Worm (Caenorhabditis elegans) whole organism, L1 larva: Measurements from ENCODE around the gene C16B8.4.

ENCODE experiments used
- F16B12.6 ChIP-seq: fragments of 150-350 bp; optimal IDR thresholded peaks from 2 replicates; lab custom pipeline; 2014; ENCODE audit warnings: missing biosample characterization, missing genetic modification characterization
- aly-2 ChIP-seq: fragments of 150-350 bp; optimal IDR thresholded peaks from 2 replicates; lab custom pipeline; 2014; ENCODE audit warnings: missing biosample characterization, missing genetic modification characterization
- ama-1 ChIP-seq: fragments of 150-350 bp; optimal IDR thresholded peaks from 2 replicates; lab custom pipeline; 2014
- ceh-82 ChIP-seq, 3 experiments: fragments of 150-350 bp in 1 of 3; sonication (generic microtip) in 2 of 3; optimal IDR thresholded peaks; 2 replicates each; lab custom pipeline; 2014 to 2017; ENCODE audit warnings: missing biosample characterization in 3 of 3, missing genetic modification characterization in 3 of 3
- ceh-88 ChIP-seq: fragments of 200-800 bp; sonication (Bioruptor generic); IDR thresholded peaks from 2 replicates; pipeline ENCODE4 v1.3.6; 2022; ENCODE audit warnings: missing genetic modification characterization, missing compliant biosample characterization
- ces-1 ChIP-seq: fragments of 150-350 bp; optimal IDR thresholded peaks from 2 replicates; lab custom pipeline; 2014; ENCODE audit warnings: missing biosample characterization, missing genetic modification reagents, missing genetic modification characterization
- dpl-1 ChIP-seq, 3 experiments: fragments of 150-350 bp in 2 of 3; sonication (generic microtip) in 1 of 3; optimal IDR thresholded peaks; 2 replicates each; lab custom pipeline; 2014 to 2017; ENCODE audit warnings: missing biosample characterization in 3 of 3, missing genetic modification characterization in 3 of 3, missing genetic modification reagents in 3 of 3
- dsc-1 ChIP-seq: sonication (generic microtip); optimal IDR thresholded peaks from 2 replicates; lab custom pipeline; 2016; ENCODE audit warnings: mild to moderate bottlenecking, missing genetic modification characterization, missing compliant biosample characterization
- efl-1 ChIP-seq, 4 experiments: fragments of 150-350 bp; optimal IDR thresholded peaks in 3 of 4; peaks in 1 of 4; 1 replicate in 1 of 4; 2 replicates in 3 of 4; lab custom pipeline; 2014; ENCODE audit warnings: missing biosample characterization in 2 of 4, missing genetic modification characterization in 2 of 4, missing genetic modification reagents in 2 of 4
- efl-3 ChIP-seq: fragments of 200-800 bp; sonication (Bioruptor generic); optimal IDR thresholded peaks from 2 replicates; lab custom pipeline; 2018; ENCODE audit warnings: mild to moderate bottlenecking, missing genetic modification characterization, missing compliant biosample characterization
- egl-13 ChIP-seq: sonication (generic microtip); optimal IDR thresholded peaks from 2 replicates; lab custom pipeline; 2016; ENCODE audit warnings: missing genotype, missing genetic modification reagents, missing genetic modification characterization, missing compliant biosample characterization
- egl-27 ChIP-seq, 2 experiments: fragments of 150-350 bp in 1 of 2; sonication (generic microtip); optimal IDR thresholded peaks; 3 replicates each; lab custom pipeline; 2017 to 2018; ENCODE audit warnings: missing biosample characterization in 2 of 2, missing genetic modification characterization in 2 of 2, missing genetic modification reagents in 2 of 2
- elt-3 ChIP-seq, 6 experiments: fragments of 150-350 bp in 1 of 6; sonication (generic microtip); optimal IDR thresholded peaks; 2 replicates each; lab custom pipeline; 2017 to 2018; ENCODE audit warnings: missing biosample characterization in 6 of 6, missing genetic modification characterization in 6 of 6, inconsistent platforms in 1 of 6
- ets-5 ChIP-seq: fragments of 200-800 bp; sonication (Bioruptor generic); IDR thresholded peaks from 2 replicates; pipeline ENCODE4 v1.3.6; 2022; ENCODE audit warnings: missing genetic modification characterization, missing compliant biosample characterization
- fkh-10 ChIP-seq: sonication (generic microtip); optimal IDR thresholded peaks from 2 replicates; lab custom pipeline; 2017; ENCODE audit warnings: missing biosample characterization, missing genetic modification reagents, missing genetic modification characterization
- fkh-4 ChIP-seq: sonication (generic microtip); optimal IDR thresholded peaks from 2 replicates; lab custom pipeline; 2016; ENCODE audit warnings: missing compliant biosample characterization, missing genetic modification characterization, borderline replicate concordance
- fkh-8 ChIP-seq: sonication (generic microtip); optimal IDR thresholded peaks from 2 replicates; lab custom pipeline; 2016; ENCODE audit warnings: mild to moderate bottlenecking, missing genetic modification characterization, missing compliant biosample characterization
- grh-1 ChIP-seq: fragments of 200-800 bp; sonication (Bioruptor generic); IDR thresholded peaks from 2 replicates; pipeline ENCODE4 v1.3.6; 2022; ENCODE audit warnings: missing genetic modification reagents, missing genetic modification characterization, missing compliant biosample characterization
- hlh-17 ChIP-seq: fragments of 200-800 bp; sonication (Bioruptor generic); optimal IDR thresholded peaks from 2 replicates; lab custom pipeline; 2018; ENCODE audit warnings: missing genetic modification characterization, mild to moderate bottlenecking, missing compliant biosample characterization, moderate library complexity, borderline replicate concordance
- hpl-2 ChIP-seq: fragments of 150-350 bp; optimal IDR thresholded peaks from 2 replicates; lab custom pipeline; 2014; ENCODE audit warnings: missing biosample characterization, missing genetic modification reagents, missing genetic modification characterization
- irx-1 ChIP-seq: sonication (generic microtip); optimal IDR thresholded peaks from 2 replicates; lab custom pipeline; 2016; ENCODE audit warnings: missing genetic modification characterization, missing compliant biosample characterization
- isw-1 ChIP-seq: fragments of 200-800 bp; sonication (Bioruptor generic); IDR thresholded peaks from 2 replicates; pipeline ENCODE4 v1.3.6; 2022; ENCODE audit warnings: missing genetic modification characterization, missing compliant biosample characterization
- jun-1 ChIP-seq: fragments of 150-350 bp; optimal IDR thresholded peaks from 2 replicates; lab custom pipeline; 2014; ENCODE audit warnings: missing biosample characterization, missing genetic modification reagents, missing genetic modification characterization
- lin-15B ChIP-seq: fragments of 150-350 bp; sonication (generic microtip); optimal IDR thresholded peaks from 3 replicates; lab custom pipeline; 2014; ENCODE audit warnings: missing biosample characterization, missing genetic modification characterization
- lin-35 ChIP-seq, 2 experiments: fragments of 150-350 bp; optimal IDR thresholded peaks; 2 replicates each; lab custom pipeline; 2014; ENCODE audit warnings: missing biosample characterization in 2 of 2, missing genetic modification characterization in 2 of 2, missing genetic modification reagents in 2 of 2
- lir-3 ChIP-seq: sonication (generic microtip); optimal IDR thresholded peaks from 2 replicates; lab custom pipeline; 2016; ENCODE audit warnings: mild to moderate bottlenecking, missing genetic modification characterization, moderate library complexity, missing compliant biosample characterization; ENCODE audit not compliant: poor library complexity
- lsy-2 ChIP-seq, 2 experiments: fragments of 150-350 bp; optimal IDR thresholded peaks; 2 replicates each; lab custom pipeline; 2014; ENCODE audit warnings: missing biosample characterization in 2 of 2, missing genetic modification characterization in 2 of 2
- mab-9 ChIP-seq: fragments of 200-800 bp; sonication (Bioruptor generic); IDR thresholded peaks from 2 replicates; pipeline ENCODE4 v1.3.6; 2022; ENCODE audit warnings: missing genetic modification reagents, missing genetic modification characterization, missing compliant biosample characterization
- mdl-1 ChIP-seq, 2 experiments: fragments of 150-350 bp; optimal IDR thresholded peaks; 2 replicates each; lab custom pipeline; 2014 to 2017; ENCODE audit warnings: missing biosample characterization in 2 of 2, missing genetic modification characterization in 2 of 2, inconsistent platforms in 1 of 2
- mef-2 ChIP-seq: fragments of 150-350 bp; optimal IDR thresholded peaks from 2 replicates; lab custom pipeline; 2014; ENCODE audit warnings: missing biosample characterization, missing genetic modification characterization
- mep-1 ChIP-seq: fragments of 150-350 bp; optimal IDR thresholded peaks from 2 replicates; lab custom pipeline; 2014; ENCODE audit warnings: missing biosample characterization, missing genetic modification characterization
- nhr-11 ChIP-seq: fragments of 150-350 bp; optimal IDR thresholded peaks from 2 replicates; lab custom pipeline; 2014; ENCODE audit warnings: missing biosample characterization, missing genetic modification characterization
- nhr-12 ChIP-seq: sonication (generic microtip); optimal IDR thresholded peaks from 2 replicates; lab custom pipeline; 2017; ENCODE audit warnings: missing biosample characterization, missing genetic modification characterization
- nhr-19 ChIP-seq: fragments of 200-800 bp; sonication (Bioruptor generic); conservative IDR thresholded peaks from 2 replicates; pipeline ENCODE4 v1.3.6; 2022; ENCODE audit warnings: missing genetic modification characterization, missing compliant biosample characterization
- nhr-20 ChIP-seq: sonication (generic microtip); optimal IDR thresholded peaks from 2 replicates; lab custom pipeline; 2016; ENCODE audit warnings: mild to moderate bottlenecking, missing genetic modification characterization, missing compliant biosample characterization
- nhr-237 ChIP-seq: fragments of 150-350 bp; optimal IDR thresholded peaks from 2 replicates; lab custom pipeline; 2014; ENCODE audit warnings: missing biosample characterization, missing genetic modification characterization
- nhr-28 ChIP-seq: fragments of 150-350 bp; optimal IDR thresholded peaks from 2 replicates; lab custom pipeline; 2014; ENCODE audit warnings: missing biosample characterization, missing genetic modification characterization
- nhr-71 ChIP-seq: sonication (generic microtip); optimal IDR thresholded peaks from 2 replicates; lab custom pipeline; 2016; ENCODE audit warnings: mild to moderate bottlenecking, missing genetic modification characterization, moderate library complexity, missing compliant biosample characterization
- nhr-84 ChIP-seq: sonication (generic microtip); optimal IDR thresholded peaks from 2 replicates; lab custom pipeline; 2017; ENCODE audit warnings: missing biosample characterization, missing genetic modification characterization
- nhr-90 ChIP-seq: sonication (generic microtip); optimal IDR thresholded peaks from 2 replicates; lab custom pipeline; 2016; ENCODE audit warnings: mild to moderate bottlenecking, missing genetic modification characterization, missing compliant biosample characterization; ENCODE audit not compliant: poor library complexity
- pag-3 ChIP-seq: sonication (generic microtip); optimal IDR thresholded peaks from 2 replicates; lab custom pipeline; 2017; ENCODE audit warnings: missing genetic modification characterization, mild to moderate bottlenecking, missing compliant biosample characterization, antibody characterized with exemption, borderline replicate concordance; ENCODE audit not compliant: insufficient read depth
- pqm-1 ChIP-seq: sonication (generic microtip); optimal IDR thresholded peaks from 3 replicates; lab custom pipeline; 2017; ENCODE audit warnings: missing biosample characterization, missing genetic modification characterization
- snu-23 ChIP-seq: sonication (generic microtip); optimal IDR thresholded peaks from 2 replicates; lab custom pipeline; 2016; ENCODE audit warnings: missing genetic modification characterization, missing compliant biosample characterization
- sox-4 ChIP-seq: sonication (generic microtip); optimal IDR thresholded peaks from 2 replicates; lab custom pipeline; 2016; ENCODE audit warnings: missing genetic modification characterization, missing compliant biosample characterization
- sup-37 ChIP-seq: fragments of 200-800 bp; sonication (Bioruptor generic); optimal IDR thresholded peaks from 2 replicates; lab custom pipeline; 2018; ENCODE audit warnings: mild to moderate bottlenecking, missing genetic modification characterization, missing compliant biosample characterization
- tbx-2 ChIP-seq: sonication (generic microtip); optimal IDR thresholded peaks from 2 replicates; lab custom pipeline; 2016; ENCODE audit warnings: missing genetic modification characterization, missing compliant biosample characterization
- tlp-1 ChIP-seq: fragments of 150-350 bp; optimal IDR thresholded peaks from 2 replicates; lab custom pipeline; 2014; ENCODE audit warnings: missing biosample characterization, missing genetic modification characterization
- unc-130 ChIP-seq: fragments of 150-350 bp; optimal IDR thresholded peaks from 2 replicates; lab custom pipeline; 2017; ENCODE audit warnings: missing biosample characterization, missing genetic modification characterization, inconsistent platforms
- vab-15 ChIP-seq: sonication (generic microtip); optimal IDR thresholded peaks from 2 replicates; lab custom pipeline; 2017; ENCODE audit warnings: missing genotype, mild to moderate bottlenecking, missing genetic modification characterization, missing compliant biosample characterization
- xbp-1 ChIP-seq: sonication (generic microtip); optimal IDR thresholded peaks from 2 replicates; lab custom pipeline; 2016; ENCODE audit warnings: missing genetic modification characterization, missing compliant biosample characterization
- zag-1 ChIP-seq: fragments of 150-350 bp; optimal IDR thresholded peaks from 2 replicates; lab custom pipeline; 2014; ENCODE audit warnings: missing biosample characterization, missing genetic modification characterization
- zip-4 ChIP-seq: fragments of 200-800 bp; sonication (Bioruptor generic); optimal IDR thresholded peaks from 2 replicates; lab custom pipeline; 2018; ENCODE audit warnings: mild to moderate bottlenecking, missing genetic modification characterization, moderate library complexity, missing compliant biosample characterization
- ztf-4 ChIP-seq: fragments of 150-350 bp; optimal IDR thresholded peaks from 2 replicates; lab custom pipeline; 2014; ENCODE audit warnings: missing biosample characterization, missing genetic modification characterization

Gene C16B8.4

DNA sequence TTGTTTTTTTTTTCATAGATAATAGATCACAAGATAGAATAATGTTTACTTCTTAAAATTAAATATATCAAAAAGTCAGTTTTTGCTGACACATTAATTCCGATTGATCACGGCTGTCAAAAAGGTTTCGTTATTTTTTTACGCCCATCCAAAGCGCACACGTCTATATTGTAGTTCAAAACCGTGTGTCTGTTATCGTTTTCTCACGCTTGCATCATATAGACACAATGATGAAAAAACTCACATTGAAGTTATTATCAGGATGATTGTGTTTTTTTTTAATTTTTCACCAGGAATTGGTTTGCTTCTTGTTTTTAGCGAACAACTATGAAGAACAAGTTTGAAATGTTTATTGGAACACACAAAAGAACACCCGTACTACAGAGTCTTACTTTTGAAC is 34.3 kb upstream of the C16B8.4 start:
- TF ChIP-seq ceh-82 (tag; optimal IDR thresholded peaks at IDR 0.05; lab: Kevin White, UChicago) (no peak), lin-15B (tag; lab: Kevin White, UChicago) (no peak), unc-130 (tag; lab: Kevin White, UChicago) (no peak), lsy-2 (tag; optimal IDR thresholded peaks at IDR 0.05; lab: Kevin White, UChicago) (peak; percentile 14 to 29), ama-1 (no peak), efl-1 (optimal IDR thresholded peaks at IDR 0.05; lab: Kevin White, UChicago) (no peak), efl-1 (GFP tag; optimal IDR thresholded peaks at IDR 0.05 in 1 of 2; lab: Kevin White, UChicago) (no peak), egl-13 (tag; lab: Kevin White, UChicago) (no peak), mep-1 (tag; lab: Kevin White, UChicago) (peak; percentile 29), nhr-20 (tag; lab: Kevin White, UChicago) (peak; percentile 66), nhr-19 (GFP tag; lab: Robert Waterston, UW) (0 out of 2 replicates have a peak, but pooled peaks have one; percentile 23), ces-1 (GFP tag; lab: Kevin White, UChicago) (no peak), xbp-1 (no peak), isw-1 (no peak), nhr-84 (tag; lab: Kevin White, UChicago) (no peak), grh-1 (no peak), fkh-4 (tag; lab: Kevin White, UChicago) (no peak), hlh-17 (no peak), zag-1 (tag; lab: Kevin White, UChicago) (no peak), efl-3 (GFP tag; lab: Kevin White, UChicago) (no peak), ets-5 (GFP tag; lab: Robert Waterston, UW) (no peak), nhr-12 (tag; lab: Kevin White, UChicago) (no peak), zip-4 (no peak), lin-35 (GFP tag; optimal IDR thresholded peaks at IDR 0.05; lab: Kevin White, UChicago) (peak in 1 of 2 experiments; percentile 17), egl-27 (tag; optimal IDR thresholded peaks at IDR 0.05; lab: Kevin White, UChicago) (no peak), sup-37 (GFP tag; lab: Kevin White, UChicago) (no peak), mab-9 (no peak), nhr-11 (tag; lab: Kevin White, UChicago) (no peak), tbx-2 (tag; lab: Kevin White, UChicago) (peak; percentile 36), pag-3 (tag; lab: Kevin White, UChicago) (no peak), hpl-2 (GFP tag; lab: Kevin White, UChicago) (peak; percentile 88), nhr-28 (tag; lab: Kevin White, UChicago) (no peak), nhr-237 (tag; lab: Kevin White, UChicago) (no peak), dsc-1 (no peak), fkh-8 (tag; lab: Kevin White, UChicago) (no peak), nhr-90 (tag; lab: Kevin White, UChicago) (peak; percentile 81), pqm-1 (no peak), fkh-10 (GFP tag; lab: Kevin White, UChicago) (no peak), mef-2 (tag; lab: Kevin White, UChicago) (no peak), lir-3 (tag; lab: Kevin White, UChicago) (no peak), dpl-1 (GFP tag; optimal IDR thresholded peaks at IDR 0.05; lab: Kevin White, UChicago) (no peak), aly-2 (tag; lab: Kevin White, UChicago) (no peak), nhr-71 (tag; lab: Kevin White, UChicago) (peak; percentile 77), irx-1 (tag; lab: Kevin White, UChicago) (no peak), mdl-1 (tag; optimal IDR thresholded peaks at IDR 0.05; lab: Kevin White, UChicago) (no peak), snu-23 (GFP tag; lab: Kevin White, UChicago) (peak; percentile 45), ceh-88 (GFP tag; lab: Robert Waterston, UW) (no peak), ztf-4 (tag; lab: Kevin White, UChicago) (no peak), elt-3 (tag; optimal IDR thresholded peaks at IDR 0.05; lab: Kevin White, UChicago) (no peak), tlp-1 (tag; lab: Kevin White, UChicago) (no peak), vab-15 (tag; lab: Kevin White, UChicago) (no peak), sox-4 (tag; lab: Kevin White, UChicago) (no peak), F16B12.6 (no peak), jun-1 (tag; lab: Kevin White, UChicago) (no peak)
